Worm (Caenorhabditis elegans) whole organism, L4 larva: ENCODE measurements around the gene gst-27.

ENCODE experiments used
- D1046.2 ChIP-seq: fragments of 200-800 bp; sonication (Bioruptor generic); IDR thresholded peaks from 2 replicates; pipeline ENCODE4 v1.3.6; 2022; ENCODE audit warnings: missing genetic modification characterization, missing compliant biosample characterization
- F26F4.8 ChIP-seq: fragments of 200-800 bp; sonication (Bioruptor generic); conservative IDR thresholded peaks from 2 replicates; pipeline ENCODE4 v1.3.6; 2022; ENCODE audit warnings: missing genetic modification characterization, missing compliant biosample characterization
- F44E2.7 ChIP-seq: fragments of 200-800 bp; sonication (Bioruptor generic); IDR thresholded peaks from 2 replicates; pipeline ENCODE4 v2.1.2; 2022; ENCODE audit warnings: missing genetic modification characterization, missing compliant biosample characterization
- T20F7.1 ChIP-seq: fragments of 200-800 bp; sonication (Bioruptor generic); optimal IDR thresholded peaks from 2 replicates; lab custom pipeline; 2018; ENCODE audit warnings: mild to moderate bottlenecking, missing genetic modification characterization, missing compliant biosample characterization
- ZK337.2 ChIP-seq: fragments of 200-800 bp; sonication (Bioruptor generic); IDR thresholded peaks from 2 replicates; pipeline ENCODE4 v1.3.6; 2022; ENCODE audit warnings: missing genetic modification reagents, missing genetic modification characterization, missing compliant biosample characterization
- arid-1 ChIP-seq: fragments of 200-800 bp; sonication (Bioruptor generic); conservative IDR thresholded peaks from 2 replicates; pipeline ENCODE4 v1.3.6; 2022; ENCODE audit warnings: missing genetic modification reagents, missing genetic modification characterization, missing compliant biosample characterization
- cey-2 ChIP-seq: sonication (generic microtip); optimal IDR thresholded peaks from 3 replicates; lab custom pipeline; 2017; ENCODE audit warnings: missing genetic modification characterization, mild to moderate bottlenecking, missing compliant biosample characterization, antibody characterized with exemption, borderline replicate concordance; ENCODE audit not compliant: insufficient read depth
- daf-16 ChIP-seq, 3 experiments: sonication (generic microtip); optimal IDR thresholded peaks; 2 replicates each; lab custom pipeline; 2016 to 2017; ENCODE audit warnings: missing genetic modification characterization in 3 of 3, missing genetic modification reagents in 3 of 3, mild to moderate bottlenecking in 2 of 3, missing compliant biosample characterization in 2 of 3, missing biosample characterization in 1 of 3, moderate library complexity in 1 of 3
- daf-8 ChIP-seq: fragments of 200-800 bp; sonication (Bioruptor generic); IDR thresholded peaks from 2 replicates; pipeline ENCODE4 v1.3.6; 2022; ENCODE audit warnings: missing genetic modification characterization, missing compliant biosample characterization
- dmd-6 ChIP-seq: fragments of 200-800 bp; sonication (Bioruptor generic); IDR thresholded peaks from 2 replicates; pipeline ENCODE4 v1.3.6; 2022; ENCODE audit warnings: missing genetic modification reagents, missing genetic modification characterization, missing compliant biosample characterization
- duxl-1 ChIP-seq: sonication (generic microtip); optimal IDR thresholded peaks from 2 replicates; lab custom pipeline; 2016; ENCODE audit warnings: mild to moderate bottlenecking, missing genetic modification characterization, moderate library complexity, missing compliant biosample characterization; ENCODE audit not compliant: poor library complexity
- dve-1 ChIP-seq: sonication (generic microtip); optimal IDR thresholded peaks from 2 replicates; lab custom pipeline; 2017; ENCODE audit warnings: antibody characterized with exemption, mild to moderate bottlenecking, missing genetic modification characterization, missing compliant biosample characterization; ENCODE audit not compliant: insufficient read depth
- egl-43 ChIP-seq: fragments of 200-800 bp; sonication (Bioruptor generic); IDR thresholded peaks from 2 replicates; pipeline ENCODE4 v1.3.6; 2022; ENCODE audit warnings: missing genetic modification reagents, missing genetic modification characterization, missing compliant biosample characterization
- fkh-10 ChIP-seq: fragments of 150-350 bp; optimal IDR thresholded peaks from 2 replicates; lab custom pipeline; 2014; ENCODE audit warnings: missing biosample characterization, missing genetic modification reagents, missing genetic modification characterization
- gei-8 ChIP-seq: fragments of 200-800 bp; sonication (Bioruptor generic); optimal IDR thresholded peaks from 2 replicates; lab custom pipeline; 2018; ENCODE audit warnings: mild to moderate bottlenecking, missing genetic modification characterization, missing compliant biosample characterization
- hif-1 ChIP-seq, 2 experiments: sonication (generic microtip); optimal IDR thresholded peaks; 2 replicates each; lab custom pipeline; 2016 to 2017; ENCODE audit warnings: missing compliant biosample characterization in 2 of 2, missing genetic modification characterization in 2 of 2, missing genetic modification reagents in 2 of 2, missing genotype in 2 of 2, mild to moderate bottlenecking in 1 of 2
- hlh-11 ChIP-seq: fragments of 200-800 bp; sonication (Bioruptor generic); optimal IDR thresholded peaks from 2 replicates; lab custom pipeline; 2018; ENCODE audit warnings: mild to moderate bottlenecking, missing genetic modification characterization, missing compliant biosample characterization
- hlh-30 ChIP-seq: sonication (generic microtip); optimal IDR thresholded peaks from 2 replicates; lab custom pipeline; 2017; ENCODE audit warnings: antibody characterized with exemption, mild to moderate bottlenecking, missing genetic modification characterization, missing compliant biosample characterization; ENCODE audit not compliant: insufficient read depth
- lim-7 ChIP-seq: fragments of 200-800 bp; sonication (Bioruptor generic); IDR thresholded peaks from 2 replicates; pipeline ENCODE4 v1.3.6; 2022; ENCODE audit warnings: missing genetic modification characterization, missing compliant biosample characterization
- lin-1 ChIP-seq: fragments of 200-800 bp; sonication (Bioruptor generic); IDR thresholded peaks from 2 replicates; pipeline ENCODE4 v1.3.6; 2022; ENCODE audit warnings: missing genetic modification reagents, missing genetic modification characterization, missing compliant biosample characterization
- lin-15B ChIP-seq: fragments of 150-350 bp; sonication (generic microtip); optimal IDR thresholded peaks from 3 replicates; lab custom pipeline; 2014; ENCODE audit warnings: missing biosample characterization, missing genetic modification characterization
- lsy-2 ChIP-seq, 2 experiments: fragments of 150-350 bp in 1 of 2; sonication (generic microtip) in 1 of 2; optimal IDR thresholded peaks; 2 replicates each; lab custom pipeline; 2014 to 2017; ENCODE audit warnings: missing biosample characterization in 2 of 2, missing genetic modification characterization in 2 of 2
- mdl-1 ChIP-seq, 2 experiments: fragments of 150-350 bp in 1 of 2; sonication (generic microtip) in 1 of 2; optimal IDR thresholded peaks; 2 replicates each; lab custom pipeline; 2014 to 2017; ENCODE audit warnings: missing biosample characterization in 2 of 2, missing genetic modification characterization in 2 of 2
- mdt-29 ChIP-seq: fragments of 200-800 bp; sonication (Bioruptor generic); IDR thresholded peaks from 2 replicates; pipeline ENCODE4 v1.3.6; 2022; ENCODE audit warnings: missing genetic modification reagents, missing genetic modification characterization, missing compliant biosample characterization
- mep-1 ChIP-seq: fragments of 150-350 bp; sonication (generic microtip); optimal IDR thresholded peaks from 3 replicates; lab custom pipeline; 2014; ENCODE audit warnings: missing biosample characterization, missing genetic modification characterization
- mes-2 ChIP-seq: sonication (generic microtip); optimal IDR thresholded peaks from 2 replicates; lab custom pipeline; 2016; ENCODE audit warnings: missing genotype, mild to moderate bottlenecking, missing genetic modification characterization, missing compliant biosample characterization; ENCODE audit not compliant: poor library complexity, severe bottlenecking
- mxl-2 ChIP-seq: fragments of 200-800 bp; sonication (Bioruptor generic); conservative IDR thresholded peaks from 2 replicates; pipeline ENCODE4 v1.3.6; 2022; ENCODE audit warnings: missing genetic modification reagents, missing genetic modification characterization, missing compliant biosample characterization
- mxl-3 ChIP-seq: fragments of 200-800 bp; sonication (Bioruptor generic); optimal IDR thresholded peaks from 2 replicates; lab custom pipeline; 2018; ENCODE audit warnings: mild to moderate bottlenecking, missing genetic modification characterization, missing compliant biosample characterization
- nhr-11 ChIP-seq: fragments of 150-350 bp; optimal IDR thresholded peaks from 2 replicates; lab custom pipeline; 2014; ENCODE audit warnings: missing biosample characterization, missing genetic modification characterization
- nhr-25 ChIP-seq: sonication (generic microtip); optimal IDR thresholded peaks from 2 replicates; lab custom pipeline; 2017; ENCODE audit warnings: missing genetic modification characterization, mild to moderate bottlenecking, missing compliant biosample characterization, antibody characterized with exemption, moderate library complexity, borderline replicate concordance; ENCODE audit not compliant: insufficient read depth
- nhr-28 ChIP-seq: fragments of 150-350 bp; optimal IDR thresholded peaks from 2 replicates; lab custom pipeline; 2014; ENCODE audit warnings: missing biosample characterization, missing genetic modification characterization
- nhr-41 ChIP-seq: fragments of 200-800 bp; sonication (Bioruptor generic); IDR thresholded peaks from 2 replicates; pipeline ENCODE4 v1.3.6; 2022; ENCODE audit warnings: missing genetic modification reagents, missing genetic modification characterization, missing compliant biosample characterization
- nhr-42 ChIP-seq: fragments of 200-800 bp; sonication (Bioruptor generic); IDR thresholded peaks from 2 replicates; pipeline ENCODE4 v1.3.6; 2022; ENCODE audit warnings: missing genetic modification characterization, missing compliant biosample characterization
- nhr-48 ChIP-seq: sonication (generic microtip); optimal IDR thresholded peaks from 2 replicates; lab custom pipeline; 2016; ENCODE audit warnings: mild to moderate bottlenecking, missing genetic modification characterization, missing compliant biosample characterization
- nhr-77 ChIP-seq: fragments of 150-350 bp; optimal IDR thresholded peaks from 2 replicates; lab custom pipeline; 2014; ENCODE audit warnings: missing biosample characterization, missing genetic modification characterization
- pha-4 ChIP-seq, 2 experiments: fragments of 150-350 bp in 1 of 2; fragments of 200-800 bp in 1 of 2; sonication (Bioruptor generic) in 1 of 2; IDR thresholded peaks in 1 of 2; optimal IDR thresholded peaks in 1 of 2; 2 replicates each; pipeline versions ENCODE4 v1.3.6 to Lab custom; 2014 to 2022; ENCODE audit warnings: missing genetic modification characterization in 2 of 2, missing genetic modification reagents in 2 of 2, missing biosample characterization in 1 of 2, missing compliant biosample characterization in 1 of 2
- pqm-1 ChIP-seq: sonication (generic microtip); optimal IDR thresholded peaks from 2 replicates; lab custom pipeline; 2017; ENCODE audit warnings: missing biosample characterization, missing genetic modification characterization
- set-16 ChIP-seq: fragments of 200-800 bp; sonication (Bioruptor generic); IDR thresholded peaks from 2 replicates; pipeline ENCODE4 v1.3.6; 2022; ENCODE audit warnings: missing genetic modification reagents, missing genetic modification characterization, missing compliant biosample characterization
- skn-1 ChIP-seq: fragments of 150-350 bp; optimal IDR thresholded peaks from 2 replicates; lab custom pipeline; 2014; ENCODE audit warnings: missing biosample characterization, missing genetic modification characterization
- snpc-4 ChIP-seq: fragments of 150-350 bp; optimal IDR thresholded peaks from 2 replicates; lab custom pipeline; 2014; ENCODE audit warnings: missing biosample characterization, missing genetic modification characterization
- tra-1 ChIP-seq: fragments of 200-800 bp; sonication (Bioruptor generic); IDR thresholded peaks from 2 replicates; pipeline ENCODE4 v1.3.6; 2022; ENCODE audit warnings: missing genetic modification reagents, missing genetic modification characterization, missing compliant biosample characterization
- unc-39 ChIP-seq: sonication (generic microtip); optimal IDR thresholded peaks from 2 replicates; lab custom pipeline; 2017; ENCODE audit warnings: missing biosample characterization, missing genetic modification characterization
- vab-7 ChIP-seq: fragments of 200-800 bp; sonication (Bioruptor generic); IDR thresholded peaks from 2 replicates; pipeline ENCODE4 v1.3.6; 2022; ENCODE audit warnings: missing genetic modification reagents, missing genetic modification characterization, missing compliant biosample characterization
- zag-1 ChIP-seq: fragments of 150-350 bp; optimal IDR thresholded peaks from 2 replicates; lab custom pipeline; 2014; ENCODE audit warnings: missing biosample characterization, missing genetic modification characterization
- zfp-3 ChIP-seq: fragments of 200-800 bp; sonication (Bioruptor generic); conservative IDR thresholded peaks from 2 replicates; pipeline ENCODE4 v1.3.6; 2022; ENCODE audit warnings: missing genetic modification reagents, missing genetic modification characterization, missing compliant biosample characterization
- ztf-11 ChIP-seq: fragments of 150-350 bp; optimal IDR thresholded peaks from 2 replicates; lab custom pipeline; 2014; ENCODE audit warnings: missing biosample characterization, missing genetic modification characterization

gst-27 gene

DNA sequence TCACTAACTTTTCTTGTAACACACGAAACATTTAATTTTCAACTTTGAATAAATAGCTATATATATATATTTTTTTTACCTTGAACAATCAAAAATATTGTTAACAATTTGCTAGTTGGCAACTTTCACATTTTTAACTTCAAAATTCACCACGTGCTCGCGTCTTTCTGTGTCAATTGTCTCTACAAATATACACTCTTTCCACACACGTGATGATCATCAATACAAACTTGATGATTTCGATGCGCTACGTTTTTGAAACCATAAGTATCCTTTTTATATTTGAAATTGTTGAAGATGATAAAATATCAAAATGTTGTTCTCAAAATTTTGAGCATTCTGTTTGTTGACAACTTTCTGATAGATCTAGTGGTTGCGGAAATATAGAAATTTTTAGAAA lies 29.8 kb upstream of the gst-27 start:
- TF ChIP-seq nhr-28 (tag; lab: Kevin White, UChicago) (peak; percentile 10), daf-16 (GFP tag; optimal IDR thresholded peaks at IDR 0.05; lab: Kevin White, UChicago) (no peak), daf-16 (tag; optimal IDR thresholded peaks at IDR 0.05; lab: Kevin White, UChicago) (peak; percentile 33), F26F4.8 (GFP tag; lab: Robert Waterston, UW) (no peak), zag-1 (no peak), mdt-29 (no peak), nhr-25 (tag; lab: Kevin White, UChicago) (no peak), mes-2 (tag; lab: Kevin White, UChicago) (no peak), hlh-30 (tag; lab: Kevin White, UChicago) (peak; percentile 72), pha-4 (GFP tag; IDR thresholded peaks at IDR 0.05; lab: Robert Waterston, UW) (no peak), pha-4 (tag; optimal IDR thresholded peaks at IDR 0.05; lab: Kevin White, UChicago) (no peak)
- TF ChIP-seq, all 104 proteins: peak for 3

DNA sequence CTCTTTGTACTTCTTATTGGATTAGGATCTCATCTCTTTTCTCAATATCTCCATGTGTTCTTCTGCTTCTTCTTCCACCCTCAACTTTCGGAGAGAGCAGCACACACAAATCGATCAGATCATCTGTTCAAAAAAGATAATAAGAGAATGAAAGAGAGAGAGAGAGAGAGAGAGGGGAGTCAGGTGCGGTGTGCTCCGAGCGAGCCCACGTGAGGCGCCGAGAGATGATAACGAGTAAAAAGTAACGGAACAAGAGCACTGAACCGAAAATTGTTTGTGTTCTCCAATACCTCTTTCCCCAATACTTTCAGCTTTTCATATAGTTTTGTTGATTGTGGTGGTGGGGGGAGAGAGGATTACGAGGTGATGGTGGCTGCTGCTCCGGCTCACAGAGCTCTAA lies 28.4 kb upstream of the gst-27 start:
- TF ChIP-seq mxl-2 (GFP tag; lab: Robert Waterston, UW) (no peak), pqm-1 (peak; percentile 38), lin-1 (GFP tag; lab: Robert Waterston, UW) (no peak), nhr-28 (tag; lab: Kevin White, UChicago) (peak; percentile 66), vab-7 (GFP tag; lab: Robert Waterston, UW) (no peak), nhr-48 (tag; lab: Kevin White, UChicago) (peak; percentile 3), dmd-6 (GFP tag; lab: Robert Waterston, UW) (peak; percentile 81), lsy-2 (tag; optimal IDR thresholded peaks at IDR 0.05; lab: Kevin White, UChicago) (peak in 1 of 2 experiments; percentile 26), duxl-1 (tag; lab: Kevin White, UChicago) (no peak), set-16 (GFP tag; lab: Robert Waterston, UW) (peak; percentile 52), unc-39 (tag; lab: Kevin White, UChicago) (no peak), cey-2 (tag; lab: Kevin White, UChicago) (no peak), hlh-11 (peak; percentile 94), F26F4.8 (GFP tag; lab: Robert Waterston, UW) (no peak), zfp-3 (no peak), tra-1 (peak; percentile 70), D1046.2 (GFP tag; lab: Robert Waterston, UW) (no peak), hlh-30 (tag; lab: Kevin White, UChicago) (peak; percentile 88), mxl-3 (GFP tag; lab: Kevin White, UChicago) (peak; percentile 62), nhr-42 (GFP tag; lab: Robert Waterston, UW) (no peak), nhr-77 (tag; lab: Kevin White, UChicago) (peak; percentile 89), egl-43 (GFP tag; lab: Robert Waterston, UW) (no peak), hif-1 (tag; optimal IDR thresholded peaks at IDR 0.05; lab: Kevin White, UChicago) (peak in 1 of 2 experiments; percentile 21), mep-1 (tag; lab: Kevin White, UChicago) (peak; percentile 48), ztf-11 (tag; lab: Kevin White, UChicago) (no peak), skn-1 (tag; lab: Kevin White, UChicago) (no peak), fkh-10 (no peak), daf-16 (GFP tag; optimal IDR thresholded peaks at IDR 0.05; lab: Kevin White, UChicago) (peak in 1 of 2 experiments; percentile 65), daf-16 (tag; optimal IDR thresholded peaks at IDR 0.05; lab: Kevin White, UChicago) (peak; percentile 79), F44E2.7 (GFP tag; lab: Robert Waterston, UW) (no peak), T20F7.1 (no peak), nhr-11 (peak; percentile 64), lin-15B (tag; lab: Kevin White, UChicago) (no peak), dve-1 (tag; lab: Kevin White, UChicago) (peak; percentile 81), mdl-1 (tag; optimal IDR thresholded peaks at IDR 0.05; lab: Kevin White, UChicago) (peak; percentile 24 to 83), daf-8 (no peak), mes-2 (tag; lab: Kevin White, UChicago) (peak; percentile 10), ZK337.2 (GFP tag; lab: Robert Waterston, UW) (0 out of 2 replicates have a peak, but pooled peaks have one; percentile 16), snpc-4 (tag; lab: Kevin White, UChicago) (no peak), nhr-41 (GFP tag; lab: Robert Waterston, UW) (no peak), gei-8 (GFP tag; lab: Kevin White, UChicago) (no peak), arid-1 (GFP tag; lab: Robert Waterston, UW) (no peak), lim-7 (GFP tag; lab: Robert Waterston, UW) (no peak)
